Worm (Caenorhabditis elegans) whole organism, L4 larva: ENCODE data around the gene F19B10.13.

Experiments used
- D1046.2 ChIP-seq: fragments of 200-800 bp; sonication (Bioruptor generic); IDR thresholded peaks from 2 replicates; pipeline ENCODE4 v1.3.6; 2022; ENCODE audit warnings: missing genetic modification characterization, missing compliant biosample characterization
- F26F4.8 ChIP-seq: fragments of 200-800 bp; sonication (Bioruptor generic); conservative IDR thresholded peaks from 2 replicates; pipeline ENCODE4 v1.3.6; 2022; ENCODE audit warnings: missing genetic modification characterization, missing compliant biosample characterization
- F37D6.2 ChIP-seq: sonication (generic microtip); optimal IDR thresholded peaks from 2 replicates; lab custom pipeline; 2016; ENCODE audit warnings: mild to moderate bottlenecking, missing genetic modification characterization, missing compliant biosample characterization
- F49E8.2 ChIP-seq: sonication (generic microtip); optimal IDR thresholded peaks from 2 replicates; lab custom pipeline; 2016; ENCODE audit warnings: missing compliant biosample characterization, mild to moderate bottlenecking, missing genetic modification characterization, borderline replicate concordance
- Y5F2A.4 ChIP-seq: fragments of 200-800 bp; sonication (Bioruptor generic); optimal IDR thresholded peaks from 2 replicates; lab custom pipeline; 2018; ENCODE audit warnings: mild to moderate bottlenecking, missing genetic modification characterization, missing compliant biosample characterization
- Y75B8A.6 ChIP-seq: fragments of 200-800 bp; sonication (Bioruptor generic); IDR thresholded peaks from 2 replicates; pipeline ENCODE4 v1.3.6; 2022; ENCODE audit warnings: missing genetic modification reagents, missing genetic modification characterization, missing compliant biosample characterization
- ZK337.2 ChIP-seq: fragments of 200-800 bp; sonication (Bioruptor generic); IDR thresholded peaks from 2 replicates; pipeline ENCODE4 v1.3.6; 2022; ENCODE audit warnings: missing genetic modification reagents, missing genetic modification characterization, missing compliant biosample characterization
- ZK546.5 ChIP-seq, 2 experiments: sonication (generic microtip); optimal IDR thresholded peaks; 2 replicates each; lab custom pipeline; 2017; ENCODE audit warnings: missing biosample characterization in 2 of 2, missing genetic modification characterization in 2 of 2
- aha-1 ChIP-seq: fragments of 150-350 bp; peaks from one replicate; lab custom pipeline; 2014; ENCODE audit warnings: missing biosample characterization, missing genetic modification characterization
- ama-1 ChIP-seq: fragments of 150-350 bp; optimal IDR thresholded peaks from 2 replicates; lab custom pipeline; 2014; ENCODE audit warnings: inconsistent platforms, mixed read lengths
- arid-1 ChIP-seq: fragments of 200-800 bp; sonication (Bioruptor generic); conservative IDR thresholded peaks from 2 replicates; pipeline ENCODE4 v1.3.6; 2022; ENCODE audit warnings: missing genetic modification reagents, missing genetic modification characterization, missing compliant biosample characterization
- ceh-28 ChIP-seq: fragments of 150-350 bp; optimal IDR thresholded peaks from 2 replicates; lab custom pipeline; 2014; ENCODE audit warnings: missing biosample characterization, missing genetic modification reagents, missing genetic modification characterization
- ceh-32 ChIP-seq: sonication (generic microtip); optimal IDR thresholded peaks from 2 replicates; lab custom pipeline; 2016; ENCODE audit warnings: mild to moderate bottlenecking, missing genetic modification characterization, missing compliant biosample characterization; ENCODE audit not compliant: poor library complexity
- cey-2 ChIP-seq: sonication (generic microtip); optimal IDR thresholded peaks from 3 replicates; lab custom pipeline; 2017; ENCODE audit warnings: missing genetic modification characterization, mild to moderate bottlenecking, missing compliant biosample characterization, antibody characterized with exemption, borderline replicate concordance; ENCODE audit not compliant: insufficient read depth
- daf-16 ChIP-seq, 3 experiments: sonication (generic microtip); optimal IDR thresholded peaks; 2 replicates each; lab custom pipeline; 2016 to 2017; ENCODE audit warnings: missing genetic modification characterization in 3 of 3, missing genetic modification reagents in 3 of 3, mild to moderate bottlenecking in 2 of 3, missing compliant biosample characterization in 2 of 3, missing biosample characterization in 1 of 3, moderate library complexity in 1 of 3
- daf-8 ChIP-seq: fragments of 200-800 bp; sonication (Bioruptor generic); IDR thresholded peaks from 2 replicates; pipeline ENCODE4 v1.3.6; 2022; ENCODE audit warnings: missing genetic modification characterization, missing compliant biosample characterization
- dmd-6 ChIP-seq: fragments of 200-800 bp; sonication (Bioruptor generic); IDR thresholded peaks from 2 replicates; pipeline ENCODE4 v1.3.6; 2022; ENCODE audit warnings: missing genetic modification reagents, missing genetic modification characterization, missing compliant biosample characterization
- egl-27 ChIP-seq: sonication (generic microtip); optimal IDR thresholded peaks from 3 replicates; lab custom pipeline; 2017; ENCODE audit warnings: missing biosample characterization, missing genetic modification reagents, missing genetic modification characterization
- egl-43 ChIP-seq: fragments of 200-800 bp; sonication (Bioruptor generic); IDR thresholded peaks from 2 replicates; pipeline ENCODE4 v1.3.6; 2022; ENCODE audit warnings: missing genetic modification reagents, missing genetic modification characterization, missing compliant biosample characterization
- fkh-10 ChIP-seq: fragments of 150-350 bp; optimal IDR thresholded peaks from 2 replicates; lab custom pipeline; 2014; ENCODE audit warnings: missing biosample characterization, missing genetic modification reagents, missing genetic modification characterization
- hlh-11 ChIP-seq: fragments of 200-800 bp; sonication (Bioruptor generic); optimal IDR thresholded peaks from 2 replicates; lab custom pipeline; 2018; ENCODE audit warnings: mild to moderate bottlenecking, missing genetic modification characterization, missing compliant biosample characterization
- hlh-30 ChIP-seq: sonication (generic microtip); optimal IDR thresholded peaks from 2 replicates; lab custom pipeline; 2017; ENCODE audit warnings: antibody characterized with exemption, mild to moderate bottlenecking, missing genetic modification characterization, missing compliant biosample characterization; ENCODE audit not compliant: insufficient read depth
- hmg-1.1 ChIP-seq: fragments of 200-800 bp; sonication (Bioruptor generic); IDR thresholded peaks from 2 replicates; pipeline ENCODE4 v1.3.6; 2022; ENCODE audit warnings: missing genetic modification reagents, missing genetic modification characterization, missing compliant biosample characterization
- lin-1 ChIP-seq: fragments of 200-800 bp; sonication (Bioruptor generic); IDR thresholded peaks from 2 replicates; pipeline ENCODE4 v1.3.6; 2022; ENCODE audit warnings: missing genetic modification reagents, missing genetic modification characterization, missing compliant biosample characterization
- lin-15B ChIP-seq: fragments of 150-350 bp; sonication (generic microtip); optimal IDR thresholded peaks from 3 replicates; lab custom pipeline; 2014; ENCODE audit warnings: missing biosample characterization, missing genetic modification characterization
- lir-3 ChIP-seq: sonication (generic microtip); optimal IDR thresholded peaks from 2 replicates; lab custom pipeline; 2016; ENCODE audit warnings: mild to moderate bottlenecking, missing genetic modification characterization, missing compliant biosample characterization
- madf-9 ChIP-seq: fragments of 200-800 bp; sonication (Bioruptor generic); conservative IDR thresholded peaks from 2 replicates; pipeline ENCODE4 v1.3.6; 2022; ENCODE audit warnings: missing genetic modification reagents, missing genetic modification characterization, missing compliant biosample characterization
- mxl-2 ChIP-seq: fragments of 200-800 bp; sonication (Bioruptor generic); conservative IDR thresholded peaks from 2 replicates; pipeline ENCODE4 v1.3.6; 2022; ENCODE audit warnings: missing genetic modification reagents, missing genetic modification characterization, missing compliant biosample characterization
- nhr-102 ChIP-seq: sonication (generic microtip); optimal IDR thresholded peaks from 2 replicates; lab custom pipeline; 2016; ENCODE audit warnings: mild to moderate bottlenecking, missing genetic modification characterization, moderate library complexity, missing compliant biosample characterization
- nhr-111 ChIP-seq: fragments of 200-800 bp; sonication (Bioruptor generic); optimal IDR thresholded peaks from 2 replicates; lab custom pipeline; 2018; ENCODE audit warnings: mild to moderate bottlenecking, missing genetic modification characterization, missing compliant biosample characterization
- nhr-41 ChIP-seq: fragments of 200-800 bp; sonication (Bioruptor generic); IDR thresholded peaks from 2 replicates; pipeline ENCODE4 v1.3.6; 2022; ENCODE audit warnings: missing genetic modification reagents, missing genetic modification characterization, missing compliant biosample characterization
- nhr-6 ChIP-seq: fragments of 150-350 bp; optimal IDR thresholded peaks from 2 replicates; lab custom pipeline; 2014; ENCODE audit warnings: missing biosample characterization, missing genetic modification characterization
- pqm-1 ChIP-seq: sonication (generic microtip); optimal IDR thresholded peaks from 2 replicates; lab custom pipeline; 2017; ENCODE audit warnings: missing biosample characterization, missing genetic modification characterization
- sdz-12 ChIP-seq: fragments of 200-800 bp; sonication (Bioruptor generic); optimal IDR thresholded peaks from 2 replicates; lab custom pipeline; 2018; ENCODE audit warnings: mild to moderate bottlenecking, missing genetic modification characterization, missing compliant biosample characterization
- set-16 ChIP-seq: fragments of 200-800 bp; sonication (Bioruptor generic); IDR thresholded peaks from 2 replicates; pipeline ENCODE4 v1.3.6; 2022; ENCODE audit warnings: missing genetic modification reagents, missing genetic modification characterization, missing compliant biosample characterization
- spr-3 ChIP-seq: fragments of 200-800 bp; sonication (Bioruptor generic); optimal IDR thresholded peaks from 2 replicates; lab custom pipeline; 2018; ENCODE audit warnings: mild to moderate bottlenecking, missing genetic modification characterization, missing compliant biosample characterization
- unc-62 ChIP-seq, 3 experiments: fragments of 150-350 bp in 1 of 3; sonication (generic microtip); optimal IDR thresholded peaks in 2 of 3; peaks in 1 of 3; 1 replicate in 1 of 3; 2 replicates in 2 of 3; lab custom pipeline; 2014 to 2017; ENCODE audit warnings: missing biosample characterization in 3 of 3, missing genetic modification characterization in 3 of 3, missing genetic modification reagents in 3 of 3, missing genotype in 1 of 3
- ztf-7 ChIP-seq: fragments of 150-350 bp; optimal IDR thresholded peaks from 2 replicates; lab custom pipeline; 2014; ENCODE audit warnings: missing biosample characterization, missing genetic modification characterization

Gene F19B10.13

DNA sequence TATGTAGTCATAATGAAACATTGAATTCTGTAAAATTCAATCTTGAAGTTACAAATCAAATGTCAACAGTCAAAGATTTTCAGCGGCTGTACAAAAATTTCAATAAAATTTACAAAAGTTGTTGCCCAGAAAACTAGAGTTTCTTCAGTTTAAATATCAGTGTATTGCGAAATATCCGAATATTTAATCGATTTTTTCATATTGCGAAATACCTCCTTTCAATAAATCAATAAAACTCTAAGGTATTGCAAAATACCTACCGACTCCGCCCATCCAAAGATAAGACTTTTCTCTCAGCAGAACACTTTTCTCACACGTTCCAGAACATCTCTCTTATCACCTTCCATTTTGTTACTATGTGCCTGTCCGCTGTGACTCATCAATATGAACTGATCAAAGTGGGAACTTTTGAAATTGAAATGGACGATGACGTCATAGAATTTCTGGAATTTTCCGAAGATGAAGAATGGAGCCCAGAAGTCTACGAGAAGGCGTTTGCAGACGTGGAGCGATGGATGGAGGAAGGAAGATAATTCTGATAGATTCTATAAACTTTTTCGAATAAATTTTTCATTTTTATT lies 22.5 kb downstream of the F19B10.13 start:
- TF ChIP-seq ceh-28 (tag; lab: Kevin White, UChicago) (peak; percentile 40), Y5F2A.4 (GFP tag; lab: Kevin White, UChicago) (no peak), ama-1 (no peak), egl-27 (tag; lab: Kevin White, UChicago) (no peak), dmd-6 (GFP tag; lab: Robert Waterston, UW) (peak; percentile 42; the same call in 1 of the 2 replicates), hlh-11 (tag; lab: Kevin White, UChicago) (no peak), hlh-30 (tag; lab: Kevin White, UChicago) (no peak), daf-16 (GFP tag; optimal IDR thresholded peaks at IDR 0.05; lab: Kevin White, UChicago) (no peak), daf-16 (tag; optimal IDR thresholded peaks at IDR 0.05; lab: Kevin White, UChicago) (peak; percentile 21), nhr-111 (GFP tag; lab: Kevin White, UChicago) (no peak), nhr-102 (tag; lab: Kevin White, UChicago) (no peak), egl-43 (no peak), pqm-1 (peak; percentile 5), nhr-6 (tag; lab: Kevin White, UChicago) (no peak), sdz-12 (GFP tag; lab: Kevin White, UChicago) (no peak), fkh-10 (GFP tag; lab: Kevin White, UChicago) (no peak), lin-1 (GFP tag; lab: Robert Waterston, UW) (no peak), lin-15B (no peak), cey-2 (tag; lab: Kevin White, UChicago) (no peak), arid-1 (no peak)

DNA sequence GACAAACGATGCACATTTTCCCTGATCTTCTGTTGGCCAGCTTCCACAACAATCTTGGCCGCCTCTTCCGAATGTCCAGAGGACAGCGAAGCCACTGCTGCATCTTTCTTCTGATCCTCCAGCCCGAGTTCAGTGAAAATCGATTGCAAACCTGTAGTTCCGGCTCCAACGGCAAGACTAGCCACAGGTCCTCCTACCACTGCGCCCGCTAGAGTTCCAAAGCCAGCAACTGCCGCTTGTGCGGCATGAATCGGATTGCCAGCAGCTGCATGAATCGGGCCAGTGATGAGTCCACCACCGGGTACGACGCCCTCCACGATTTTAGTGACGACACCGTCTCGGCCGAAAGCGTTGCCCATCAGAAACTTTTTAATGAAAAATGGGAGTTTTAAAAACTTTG lies 26.3 kb downstream of the F19B10.13 start, which contains the start of gene ifas-1:
Gene ifas-1 (minus strand): TSS at position 387 of the 400 bp plus-strand sequence.
- TF ChIP-seq set-16 (GFP tag; lab: Robert Waterston, UW): peak; percentile 70
- TF ChIP-seq ZK337.2 (GFP tag; lab: Robert Waterston, UW): no peak

DNA sequence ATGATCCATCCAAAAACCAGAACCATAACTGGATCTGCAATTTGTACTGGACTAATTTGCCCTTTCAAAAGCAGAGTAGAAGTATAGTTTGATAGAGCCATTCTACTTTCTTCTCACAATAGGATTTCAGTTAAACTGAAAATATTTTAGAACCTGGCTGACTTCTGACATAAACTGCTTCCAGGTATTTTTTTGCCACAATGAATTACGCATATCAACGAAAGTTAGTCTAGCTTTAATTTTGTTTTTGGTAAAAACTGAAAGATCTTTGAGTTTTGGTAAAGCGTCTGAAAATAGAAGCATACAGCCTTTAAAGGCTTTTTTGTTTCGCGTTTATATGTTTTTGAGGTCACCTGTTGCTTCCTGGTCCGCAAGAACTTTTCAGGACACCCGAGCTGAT lies 28.6 kb downstream of the F19B10.13 start, which contains the start of gene srx-101:
Gene srx-101 (minus strand): TSS at position 101 of the 400 bp plus-strand sequence.
- peak; percentile 34 for TF ChIP-seq aha-1
- TF ChIP-seq ztf-7 (tag; lab: Kevin White, UChicago): no peak
- no peak for TF ChIP-seq set-16 (GFP tag; lab: Robert Waterston, UW)
- no peak for TF ChIP-seq madf-9

DNA sequence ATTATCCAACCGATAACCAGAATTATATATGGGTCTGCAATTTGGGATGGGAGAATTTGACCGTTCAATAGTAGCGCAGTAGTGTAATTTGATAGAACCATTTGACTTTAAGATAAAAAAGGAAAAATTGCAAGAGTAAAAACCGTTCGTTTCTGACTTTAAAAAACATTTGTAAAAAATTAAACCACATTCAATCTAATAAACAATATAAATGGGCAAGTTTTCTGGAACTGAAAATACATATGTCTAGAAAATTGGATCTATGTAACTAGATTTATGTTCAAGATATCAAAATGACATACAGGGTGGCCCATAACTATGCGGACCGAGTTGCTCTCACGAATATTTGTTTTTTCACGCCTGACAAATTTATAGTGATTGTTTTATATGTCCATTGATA lies 32.6 kb downstream of the F19B10.13 start, which contains the start of gene srx-102:
Gene srx-102 (minus strand): TSS at position 101 of the 400 bp plus-strand sequence.
- TF ChIP-seq unc-62 (GFP tag; optimal IDR thresholded peaks at IDR 0.05 in 1 of 2; lab: Kevin White, UChicago) (peak in 1 of 2 experiments; percentile 45), unc-62 (tag; optimal IDR thresholded peaks at IDR 0.05; lab: Kevin White, UChicago) (no peak), Y5F2A.4 (GFP tag; lab: Kevin White, UChicago) (no peak)

DNA sequence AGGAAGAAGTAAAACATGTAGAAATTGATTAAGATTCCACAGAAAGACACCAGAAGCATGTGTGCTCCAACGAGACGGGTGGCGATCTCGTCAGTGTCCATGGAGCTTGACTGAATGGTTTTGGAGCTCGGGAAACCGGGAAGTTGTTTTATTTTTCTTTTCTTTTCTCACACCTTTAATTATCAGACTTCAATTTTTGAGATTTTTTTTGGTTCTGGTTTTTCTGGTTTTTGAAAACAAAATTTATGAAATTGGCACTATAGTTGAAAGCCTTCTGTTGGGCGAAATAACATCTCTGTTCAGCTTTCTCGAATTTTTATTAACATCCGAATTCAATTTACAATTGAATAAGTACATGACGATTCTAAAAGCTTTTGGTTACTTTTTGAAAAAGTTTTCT lies 37.5 kb downstream of the F19B10.13 start, which contains the start of gene srx-104:
Gene srx-104 (minus strand): TSS at position 101 of the 400 bp plus-strand sequence.
- TF ChIP-seq pqm-1: no peak
- TF ChIP-seq nhr-41 (GFP tag; lab: Robert Waterston, UW): no peak
- TF ChIP-seq F37D6.2 (tag; lab: Kevin White, UChicago): no peak
- TF ChIP-seq F26F4.8 (GFP tag; lab: Robert Waterston, UW): no peak
- TF ChIP-seq hmg-1.1: no peak
- TF ChIP-seq D1046.2: no peak
- TF ChIP-seq ZK337.2 (GFP tag; lab: Robert Waterston, UW): no peak
- no peak for TF ChIP-seq Y75B8A.6 (GFP tag; lab: Robert Waterston, UW)
- no peak for TF ChIP-seq spr-3
- no peak for TF ChIP-seq set-16 (GFP tag; lab: Robert Waterston, UW)
- no peak for TF ChIP-seq mxl-2 (GFP tag; lab: Robert Waterston, UW)
- no peak for TF ChIP-seq ZK546.5 (tag; optimal IDR thresholded peaks at IDR 0.05; lab: Kevin White, UChicago)
- no peak for TF ChIP-seq lir-3
- no peak for TF ChIP-seq F49E8.2 (tag; lab: Kevin White, UChicago)
- TF ChIP-seq ceh-32: no peak
- no peak for TF ChIP-seq daf-8
